Worm (Caenorhabditis elegans) whole organism, midembryonic: ENCODE data around the gene R12B2.6.

ENCODE experiments used
- flt-1 ChIP-seq: fragments of 200-800 bp; sonication (Bioruptor generic); IDR thresholded peaks from 2 replicates; pipeline ENCODE4 v1.3.6; 2022; ENCODE audit warnings: missing genetic modification characterization, missing compliant biosample characterization
- tab-1 ChIP-seq: fragments of 200-800 bp; sonication (Bioruptor generic); IDR thresholded peaks from 2 replicates; pipeline ENCODE4 v1.3.6; 2022; ENCODE audit warnings: missing genetic modification characterization, missing compliant biosample characterization
- ztf-23 ChIP-seq: fragments of 200-800 bp; sonication (Bioruptor generic); IDR thresholded peaks from 2 replicates; pipeline ENCODE4 v1.3.6; 2022; ENCODE audit warnings: missing genetic modification reagents, missing genetic modification characterization, missing compliant biosample characterization

Gene R12B2.6

DNA sequence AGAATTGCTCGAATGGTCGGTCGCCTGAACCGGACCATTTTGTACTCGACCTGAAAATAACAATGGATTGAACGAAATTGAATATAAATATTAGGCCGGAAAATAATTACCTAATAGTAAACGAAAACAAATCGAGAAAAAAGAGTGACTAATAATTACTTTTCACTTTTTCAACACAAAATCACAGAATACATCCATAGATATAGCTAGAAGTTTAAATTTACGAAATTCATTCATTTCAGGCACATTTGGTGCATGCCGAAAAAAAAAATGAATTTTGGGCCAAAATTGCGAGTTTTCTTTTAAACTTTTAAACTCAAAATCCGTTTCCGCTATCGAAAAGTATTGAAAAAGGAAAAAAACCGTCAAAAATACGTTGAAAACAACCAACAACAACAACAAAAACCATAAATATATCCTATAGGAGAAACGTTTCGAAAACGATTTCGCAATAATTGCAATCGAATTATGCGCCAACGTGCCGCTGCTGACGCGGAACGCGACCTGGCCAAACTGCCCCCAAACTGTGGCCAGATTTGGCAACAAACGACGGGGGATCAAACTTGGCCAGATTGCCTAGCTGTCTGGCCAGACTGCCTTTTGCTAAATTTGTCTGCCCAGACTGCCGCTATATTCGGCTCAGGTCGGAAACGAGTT is 48.6 kb downstream of the R12B2.6 start, which contains the start of gene Y37B11A.3:
TSS of gene Y37B11A.3 (minus strand) at position 51 of the 657 bp plus-strand sequence.
- no peak for TF ChIP-seq flt-1 (GFP tag; lab: Robert Waterston, UW)
- TF ChIP-seq ztf-23 (GFP tag; lab: Robert Waterston, UW), result 0 out of 2 replicates have a peak, but pooled peaks have one; percentile 27
- TF ChIP-seq tab-1 (GFP tag; lab: Robert Waterston, UW), result no peak
